Fruit fly (Drosophila melanogaster): ENCODE results near the gene CG1265.

DNA sequence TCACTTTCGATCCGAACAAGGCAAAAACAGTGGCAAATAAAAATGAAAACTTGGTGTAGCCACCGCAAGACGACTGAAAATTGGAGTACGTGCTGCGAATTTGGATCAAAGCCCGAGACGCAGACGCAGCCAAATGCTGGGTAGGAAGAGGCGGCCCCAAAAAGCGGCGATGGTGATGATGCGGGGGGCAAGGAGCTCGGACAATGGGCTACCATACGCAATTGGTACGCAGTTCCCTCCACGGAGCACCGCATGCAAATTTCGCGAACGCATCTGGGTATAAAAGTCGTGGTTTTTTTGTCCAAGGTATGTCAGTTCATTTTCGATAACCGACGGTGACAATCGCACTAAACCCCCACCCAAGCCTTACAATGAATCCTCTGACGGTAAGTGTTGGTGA, 39.5 kb upstream of the CG1265 start, which contains the start of gene Cpr64Ad:
- TF ChIP-seq CG11294 (GFP tag; IDR thresholded peaks at IDR 0.05): no peak
- TF ChIP-seq vri (GFP tag; optimal IDR thresholded peaks at IDR 0.05): no peak
- TF ChIP-seq dsx (GFP tag; optimal IDR thresholded peaks at IDR 0.05; ENCODE audit: poor library complexity, severe bottlenecking): no peak
- TF ChIP-seq CG11762 (GFP tag; optimal IDR thresholded peaks at IDR 0.05; ENCODE audit: insufficient read depth): no peak

Measured in whole organism, prepupa.